Worm (Caenorhabditis elegans) whole organism, late embryonic: ENCODE measurements around the gene cccp-1.

ENCODE experiments used
- C08G9.2 ChIP-seq: sonication (generic microtip); optimal IDR thresholded peaks from 2 replicates; lab custom pipeline; 2016; ENCODE audit warnings: mild to moderate bottlenecking, missing genetic modification characterization, moderate library complexity, missing compliant biosample characterization
- K02D7.2 ChIP-seq: sonication (generic microtip); optimal IDR thresholded peaks from 2 replicates; lab custom pipeline; 2017; ENCODE audit warnings: mild to moderate bottlenecking, missing genetic modification characterization, missing compliant biosample characterization
- T23F11.4 ChIP-seq: fragments of 200-800 bp; sonication (Bioruptor generic); optimal IDR thresholded peaks from 2 replicates; lab custom pipeline; 2018; ENCODE audit warnings: mild to moderate bottlenecking, missing genetic modification characterization, missing compliant biosample characterization
- ama-1 ChIP-seq: fragments of 150-350 bp; optimal IDR thresholded peaks from 2 replicates; lab custom pipeline; 2014
- ceh-14 ChIP-seq: sonication (generic microtip); optimal IDR thresholded peaks from 2 replicates; lab custom pipeline; 2016; ENCODE audit warnings: missing genotype, missing genetic modification characterization, missing compliant biosample characterization
- ceh-19 ChIP-seq: fragments of 200-800 bp; sonication (Bioruptor generic); optimal IDR thresholded peaks from 2 replicates; lab custom pipeline; 2018; ENCODE audit warnings: mild to moderate bottlenecking, missing genetic modification characterization, missing compliant biosample characterization
- ceh-2 ChIP-seq: sonication (generic microtip); optimal IDR thresholded peaks from 2 replicates; lab custom pipeline; 2016; ENCODE audit warnings: missing genotype, missing genetic modification characterization, missing compliant biosample characterization
- ceh-22 ChIP-seq: sonication (generic microtip); optimal IDR thresholded peaks from 2 replicates; lab custom pipeline; 2017; ENCODE audit warnings: missing biosample characterization, missing genetic modification characterization
- ceh-24 ChIP-seq: sonication (generic microtip); optimal IDR thresholded peaks from 2 replicates; lab custom pipeline; 2016; ENCODE audit warnings: mild to moderate bottlenecking, missing genetic modification characterization, missing compliant biosample characterization
- ceh-30 ChIP-seq: fragments of 150-350 bp; optimal IDR thresholded peaks from 2 replicates; lab custom pipeline; 2014; ENCODE audit warnings: missing biosample characterization, missing genetic modification characterization
- ceh-48 ChIP-seq: sonication (generic microtip); optimal IDR thresholded peaks from 2 replicates; lab custom pipeline; 2016; ENCODE audit warnings: missing genetic modification characterization, inconsistent platforms, missing compliant biosample characterization
- dmd-4 ChIP-seq: sonication (generic microtip); optimal IDR thresholded peaks from 2 replicates; lab custom pipeline; 2016; ENCODE audit warnings: borderline replicate concordance, missing genetic modification characterization, missing compliant biosample characterization
- dve-1 ChIP-seq: sonication (generic microtip); optimal IDR thresholded peaks from 2 replicates; lab custom pipeline; 2017; ENCODE audit warnings: antibody characterized with exemption, mild to moderate bottlenecking, missing genetic modification characterization, missing compliant biosample characterization
- elt-4 ChIP-seq: sonication (generic microtip); optimal IDR thresholded peaks from 2 replicates; lab custom pipeline; 2016; ENCODE audit warnings: missing genetic modification characterization, missing compliant biosample characterization
- ets-4 ChIP-seq: sonication (generic microtip); optimal IDR thresholded peaks from 2 replicates; lab custom pipeline; 2016; ENCODE audit warnings: missing genetic modification characterization, missing compliant biosample characterization
- fax-1 ChIP-seq: sonication (generic microtip); optimal IDR thresholded peaks from 2 replicates; lab custom pipeline; 2016; ENCODE audit warnings: missing genotype, missing genetic modification characterization, missing compliant biosample characterization
- hlh-30 ChIP-seq: sonication (generic microtip); optimal IDR thresholded peaks from 2 replicates; lab custom pipeline; 2017; ENCODE audit warnings: antibody characterized with exemption, missing genetic modification characterization, missing compliant biosample characterization; ENCODE audit not compliant: insufficient read depth
- hlh-6 ChIP-seq: sonication (generic microtip); optimal IDR thresholded peaks from 2 replicates; lab custom pipeline; 2016; ENCODE audit warnings: missing genotype, missing genetic modification characterization, missing compliant biosample characterization
- lim-6 ChIP-seq: sonication (generic microtip); optimal IDR thresholded peaks from 2 replicates; lab custom pipeline; 2016; ENCODE audit warnings: missing genetic modification characterization, missing compliant biosample characterization
- lin-11 ChIP-seq: fragments of 200-800 bp; sonication (Bioruptor generic); optimal IDR thresholded peaks from 2 replicates; lab custom pipeline; 2018; ENCODE audit warnings: mild to moderate bottlenecking, missing genetic modification characterization, missing compliant biosample characterization
- mec-3 ChIP-seq: sonication (generic microtip); optimal IDR thresholded peaks from 2 replicates; lab custom pipeline; 2016; ENCODE audit warnings: borderline replicate concordance, missing genetic modification characterization, missing compliant biosample characterization
- nfya-1 ChIP-seq: sonication (generic microtip); optimal IDR thresholded peaks from 2 replicates; lab custom pipeline; 2017; ENCODE audit warnings: missing genetic modification characterization, mild to moderate bottlenecking, missing compliant biosample characterization, antibody characterized with exemption, moderate library complexity
- nhr-232 ChIP-seq: sonication (generic microtip); optimal IDR thresholded peaks from 2 replicates; lab custom pipeline; 2016; ENCODE audit warnings: missing genetic modification characterization, missing compliant biosample characterization
- pag-3 ChIP-seq: sonication (generic microtip); optimal IDR thresholded peaks from 2 replicates; lab custom pipeline; 2016; ENCODE audit warnings: missing compliant biosample characterization, missing genetic modification characterization, borderline replicate concordance
- pat-9 ChIP-seq: fragments of 200-800 bp; sonication (Bioruptor generic); optimal IDR thresholded peaks from 2 replicates; lab custom pipeline; 2018; ENCODE audit warnings: mild to moderate bottlenecking, missing genetic modification characterization, moderate library complexity, missing compliant biosample characterization
- pax-1 ChIP-seq: fragments of 150-350 bp; optimal IDR thresholded peaks from 2 replicates; lab custom pipeline; 2014; ENCODE audit warnings: missing biosample characterization, missing genetic modification characterization
- pha-2 ChIP-seq: sonication (generic microtip); optimal IDR thresholded peaks from 2 replicates; lab custom pipeline; 2017; ENCODE audit warnings: mild to moderate bottlenecking, missing genetic modification characterization, missing compliant biosample characterization
- pha-4 ChIP-seq: fragments of 150-350 bp; optimal IDR thresholded peaks from 2 replicates; lab custom pipeline; 2018; ENCODE audit warnings: missing biosample characterization, missing genetic modification reagents, missing genetic modification characterization
- pqm-1 ChIP-seq: sonication (generic microtip); optimal IDR thresholded peaks from 2 replicates; lab custom pipeline; 2016; ENCODE audit warnings: missing genetic modification characterization, missing compliant biosample characterization
- sdc-2 ChIP-seq: sonication (generic microtip); optimal IDR thresholded peaks from 2 replicates; lab custom pipeline; 2016; ENCODE audit warnings: missing genotype, missing genetic modification characterization, missing compliant biosample characterization
- sox-2 ChIP-seq: fragments of 200-800 bp; sonication (Bioruptor generic); IDR thresholded peaks from 2 replicates; pipeline ENCODE4 v1.3.6; 2022; ENCODE audit warnings: missing genetic modification reagents, missing genetic modification characterization, missing compliant biosample characterization
- sox-4 ChIP-seq: sonication (generic microtip); optimal IDR thresholded peaks from 2 replicates; lab custom pipeline; 2017; ENCODE audit warnings: mild to moderate bottlenecking, missing genetic modification characterization, inconsistent platforms, missing compliant biosample characterization
- syd-9 ChIP-seq: sonication (generic microtip); optimal IDR thresholded peaks from 2 replicates; lab custom pipeline; 2016; ENCODE audit warnings: mild to moderate bottlenecking, missing genetic modification characterization, moderate library complexity, missing compliant biosample characterization
- unc-3 ChIP-seq, 2 experiments: fragments of 200-800 bp in 1 of 2; sonication (Bioruptor generic) in 1 of 2; sonication (generic microtip) in 1 of 2; conservative IDR thresholded peaks in 1 of 2; optimal IDR thresholded peaks in 1 of 2; 2 replicates each; pipeline versions ENCODE4 v1.3.6 to Lab custom; 2016 to 2022; ENCODE audit warnings: missing compliant biosample characterization in 2 of 2, missing genetic modification characterization in 2 of 2, missing genetic modification reagents in 1 of 2
- unc-86 ChIP-seq: sonication (generic microtip); optimal IDR thresholded peaks from 2 replicates; lab custom pipeline; 2016; ENCODE audit warnings: missing genetic modification characterization, missing compliant biosample characterization
- ztf-16 ChIP-seq: sonication (generic microtip); optimal IDR thresholded peaks from 2 replicates; lab custom pipeline; 2017; ENCODE audit warnings: missing genetic modification characterization, missing compliant biosample characterization

cccp-1 gene

ce11 chrIII:12458970-12459369, 13.7 kb upstream of the cccp-1 start:
- TF ChIP-seq syd-9 (tag; lab: Kevin White, UChicago), result no peak
- no peak for TF ChIP-seq unc-86 (tag; lab: Kevin White, UChicago)
- TF ChIP-seq T23F11.4 (GFP tag; lab: Kevin White, UChicago), result no peak
- TF ChIP-seq pat-9, result no peak
- TF ChIP-seq dve-1 (tag; lab: Kevin White, UChicago), result no peak
- TF ChIP-seq sox-4 (tag; lab: Kevin White, UChicago), result no peak
- no peak for TF ChIP-seq lin-11 (tag; lab: Kevin White, UChicago)
- TF ChIP-seq pqm-1 (tag; lab: Kevin White, UChicago), result no peak
- TF ChIP-seq pha-2 (tag; lab: Kevin White, UChicago), result no peak
- TF ChIP-seq, all 69 proteins: peak for 0

- no peak for TF ChIP-seq lim-6 (tag; lab: Kevin White, UChicago)
- TF ChIP-seq dmd-4 (tag; lab: Kevin White, UChicago), result no peak
- no peak for TF ChIP-seq ceh-19 (GFP tag; lab: Kevin White, UChicago)
Measured at ce11 chrIII:12466310-12466709, 6.4 kb upstream of the cccp-1 start, which contains the start of gene pstk-1. TSS of gene pstk-1 (plus strand) at chrIII:12466610.

- no peak for TF ChIP-seq unc-86 (tag; lab: Kevin White, UChicago)
- no peak for TF ChIP-seq unc-3 (GFP tag; conservative IDR thresholded peaks at IDR 0.05; lab: Robert Waterston, UW)
- no peak for TF ChIP-seq unc-3 (tag; optimal IDR thresholded peaks at IDR 0.05; lab: Kevin White, UChicago)
- TF ChIP-seq ama-1, result no peak
- no peak for TF ChIP-seq pqm-1 (tag; lab: Kevin White, UChicago)
- TF ChIP-seq pax-1 (tag; lab: Kevin White, UChicago), result no peak
Measured at ce11 chrIII:12468869-12469268, 3.8 kb upstream of the cccp-1 start, which contains the start of gene Y49E10.29. TSS of gene Y49E10.29 (plus strand) at chrIII:12469169.

- TF ChIP-seq ceh-30 (no peak), sox-2 (GFP tag; lab: Robert Waterston, UW) (no peak), ceh-14 (tag; lab: Kevin White, UChicago) (no peak), pag-3 (tag; lab: Kevin White, UChicago) (no peak), K02D7.2 (tag; lab: Kevin White, UChicago) (no peak), ceh-19 (GFP tag; lab: Kevin White, UChicago) (no peak), ceh-2 (tag; lab: Kevin White, UChicago) (no peak), ets-4 (tag; lab: Kevin White, UChicago) (no peak), hlh-6 (no peak), elt-4 (tag; lab: Kevin White, UChicago) (no peak), ceh-24 (tag; lab: Kevin White, UChicago) (no peak), fax-1 (tag; lab: Kevin White, UChicago) (no peak), pat-9 (no peak), unc-3 (GFP tag; conservative IDR thresholded peaks at IDR 0.05; lab: Robert Waterston, UW) (no peak), unc-3 (tag; optimal IDR thresholded peaks at IDR 0.05; lab: Kevin White, UChicago) (no peak)
- TF ChIP-seq, all 69 proteins: peak for 0
Measured at ce11 chrIII:12469800-12470199, 2.9 kb upstream of the cccp-1 start.

- TF ChIP-seq unc-3 (GFP tag; conservative IDR thresholded peaks at IDR 0.05; lab: Robert Waterston, UW) (no peak), unc-3 (tag; optimal IDR thresholded peaks at IDR 0.05; lab: Kevin White, UChicago) (no peak), nfya-1 (tag; lab: Kevin White, UChicago) (no peak), C08G9.2 (no peak), lim-6 (tag; lab: Kevin White, UChicago) (no peak), ceh-2 (tag; lab: Kevin White, UChicago) (no peak), pax-1 (tag; lab: Kevin White, UChicago) (no peak), ceh-48 (tag; lab: Kevin White, UChicago) (no peak), mec-3 (tag; lab: Kevin White, UChicago) (no peak)
- TF ChIP-seq, all 69 proteins: peak for 0
Measured at ce11 chrIII:12470589-12470988, 2.1 kb upstream of the cccp-1 start.

DNA sequence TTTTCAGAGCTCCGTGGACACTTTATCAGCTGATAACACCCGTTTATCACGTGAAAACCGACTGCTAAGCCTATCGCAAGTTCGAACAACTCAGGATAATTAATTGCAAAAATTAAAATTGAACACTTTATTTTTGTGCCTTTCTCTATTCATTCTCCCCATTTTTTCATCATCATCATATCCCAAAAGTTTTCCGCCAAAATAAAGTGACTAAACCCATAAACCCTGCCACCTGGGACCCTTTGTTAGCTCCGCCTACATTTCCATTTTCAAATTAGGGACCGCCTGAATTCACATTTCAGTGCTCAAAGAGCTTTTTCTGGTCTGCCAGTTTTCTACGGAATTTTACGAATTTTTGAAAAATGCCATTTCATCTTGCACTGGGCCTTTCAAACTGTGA, 11.8 kb downstream of the cccp-1 start, which contains the start of gene arrd-16:
Gene arrd-16 (plus strand): TSS at position 301 of the 400 bp plus-strand sequence.
- no peak for TF ChIP-seq ztf-16
- TF ChIP-seq hlh-30 (tag; lab: Kevin White, UChicago), result no peak
- TF ChIP-seq ceh-22 (tag; lab: Kevin White, UChicago), result no peak
- TF ChIP-seq lin-11 (tag; lab: Kevin White, UChicago), result no peak
- no peak for TF ChIP-seq pha-4 (tag; lab: Kevin White, UChicago)
- no peak for TF ChIP-seq nhr-232 (tag; lab: Kevin White, UChicago)
- TF ChIP-seq sdc-2 (tag; lab: Kevin White, UChicago), result no peak
